Fruit fly (Drosophila melanogaster): ENCODE data around the gene TMEM216.

- no peak for TF ChIP-seq psq (optimal IDR thresholded peaks at IDR 0.05)
- no peak for TF ChIP-seq Myc (optimal IDR thresholded peaks at IDR 0.05)
- TF ChIP-seq insv (optimal IDR thresholded peaks at IDR 0.05): no peak
Measured at dm6 chr3R:8718356-8718755, 2.3 kb downstream of the TMEM216 start, which contains the start of gene Cks85A.

Data from Kc167 (cell line).